Worm (Caenorhabditis elegans) whole organism, young adult: ENCODE results near the gene sma-4.

Experiments used
- B0261.1 ChIP-seq: sonication (generic microtip); optimal IDR thresholded peaks from 2 replicates; lab custom pipeline; 2016; ENCODE audit warnings: mild to moderate bottlenecking, missing genetic modification characterization, moderate library complexity, missing compliant biosample characterization
- B0336.3 ChIP-seq: fragments of 200-800 bp; sonication (Bioruptor generic); IDR thresholded peaks from 2 replicates; pipeline ENCODE4 v1.3.6; 2022; ENCODE audit warnings: missing genetic modification characterization, missing compliant biosample characterization
- C17E4.6 ChIP-seq: fragments of 200-800 bp; sonication (Bioruptor generic); IDR thresholded peaks from 2 replicates; pipeline ENCODE4 v1.3.6; 2022; ENCODE audit warnings: missing genetic modification reagents, missing genetic modification characterization, missing compliant biosample characterization
- D2030.7 ChIP-seq: fragments of 200-800 bp; sonication (Bioruptor generic); IDR thresholded peaks from 2 replicates; pipeline ENCODE4 v1.3.6; 2022; ENCODE audit warnings: missing genetic modification reagents, missing genetic modification characterization, missing compliant biosample characterization
- F23B12.7 ChIP-seq: sonication (generic microtip); optimal IDR thresholded peaks from 2 replicates; lab custom pipeline; 2017; ENCODE audit warnings: missing genetic modification characterization, mild to moderate bottlenecking, missing compliant biosample characterization, antibody characterized with exemption, moderate library complexity; ENCODE audit not compliant: insufficient read depth
- F37B4.10 ChIP-seq: fragments of 200-800 bp; sonication (Bioruptor generic); IDR thresholded peaks from 2 replicates; pipeline ENCODE4 v1.3.6; 2022; ENCODE audit warnings: missing genetic modification characterization, missing compliant biosample characterization
- F49E8.2 ChIP-seq: sonication (generic microtip); optimal IDR thresholded peaks from 3 replicates; lab custom pipeline; 2017; ENCODE audit warnings: missing genetic modification characterization, mild to moderate bottlenecking, missing compliant biosample characterization, antibody characterized with exemption, moderate library complexity; ENCODE audit not compliant: insufficient read depth
- F52B5.7 ChIP-seq: sonication (generic microtip); optimal IDR thresholded peaks from 2 replicates; lab custom pipeline; 2016; ENCODE audit warnings: mild to moderate bottlenecking, missing genetic modification characterization, missing compliant biosample characterization
- K11D2.4 ChIP-seq: fragments of 200-800 bp; sonication (Bioruptor generic); IDR thresholded peaks from 2 replicates; pipeline ENCODE4 v1.3.6; 2022; ENCODE audit warnings: missing genetic modification reagents, missing genetic modification characterization, missing compliant biosample characterization
- T07F8.4 ChIP-seq: sonication (generic microtip); optimal IDR thresholded peaks from 2 replicates; lab custom pipeline; 2016; ENCODE audit warnings: mild to moderate bottlenecking, missing genetic modification characterization, moderate library complexity, missing compliant biosample characterization
- Y53G8AR.9 ChIP-seq: fragments of 200-800 bp; sonication (Bioruptor generic); conservative IDR thresholded peaks from 2 replicates; pipeline ENCODE4 v1.3.6; 2022; ENCODE audit warnings: missing genetic modification reagents, missing genetic modification characterization, missing compliant biosample characterization
- Y56A3A.18 ChIP-seq: fragments of 200-800 bp; sonication (Bioruptor generic); IDR thresholded peaks from 2 replicates; pipeline ENCODE4 v1.3.6; 2022; ENCODE audit warnings: missing genetic modification reagents, missing genetic modification characterization, missing compliant biosample characterization
- akir-1 ChIP-seq: fragments of 200-800 bp; sonication (Bioruptor generic); optimal IDR thresholded peaks from 2 replicates; lab custom pipeline; 2018; ENCODE audit warnings: mild to moderate bottlenecking, missing genetic modification characterization, moderate library complexity, missing compliant biosample characterization
- aptf-3 ChIP-seq: fragments of 200-800 bp; sonication (Bioruptor generic); IDR thresholded peaks from 2 replicates; pipeline ENCODE4 v1.3.6; 2022; ENCODE audit warnings: missing genetic modification characterization, missing compliant biosample characterization
- atf-7 ChIP-seq: sonication (generic microtip); optimal IDR thresholded peaks from 2 replicates; lab custom pipeline; 2017; ENCODE audit warnings: mild to moderate bottlenecking, missing genetic modification characterization, missing compliant biosample characterization
- attf-3 ChIP-seq: fragments of 200-800 bp; sonication (Bioruptor generic); conservative IDR thresholded peaks from 2 replicates; pipeline ENCODE4 v1.3.6; 2022; ENCODE audit warnings: missing genetic modification reagents, missing genetic modification characterization, missing compliant biosample characterization
- attf-5 ChIP-seq: fragments of 200-800 bp; sonication (Bioruptor generic); optimal IDR thresholded peaks from 2 replicates; lab custom pipeline; 2018; ENCODE audit warnings: mild to moderate bottlenecking, missing genetic modification characterization, missing compliant biosample characterization
- bed-2 ChIP-seq: fragments of 200-800 bp; sonication (Bioruptor generic); IDR thresholded peaks from 2 replicates; pipeline ENCODE4 v1.3.6; 2022; ENCODE audit warnings: missing genetic modification reagents, missing genetic modification characterization, missing compliant biosample characterization
- ceh-27 ChIP-seq: fragments of 200-800 bp; sonication (Bioruptor generic); optimal IDR thresholded peaks from 2 replicates; lab custom pipeline; 2018; ENCODE audit warnings: mild to moderate bottlenecking, missing genetic modification characterization, moderate library complexity, missing compliant biosample characterization
- ceh-58 ChIP-seq: fragments of 200-800 bp; sonication (Bioruptor generic); IDR thresholded peaks from 2 replicates; pipeline ENCODE4 v1.3.6; 2022; ENCODE audit warnings: missing genetic modification characterization, missing compliant biosample characterization
- dpl-1 ChIP-seq: fragments of 150-350 bp; optimal IDR thresholded peaks from 2 replicates; lab custom pipeline; 2014; ENCODE audit warnings: missing biosample characterization, missing genetic modification reagents, missing genetic modification characterization
- egl-44 ChIP-seq: fragments of 200-800 bp; sonication (Bioruptor generic); IDR thresholded peaks from 2 replicates; pipeline ENCODE4 v1.3.6; 2022; ENCODE audit warnings: missing genetic modification reagents, missing genetic modification characterization, missing compliant biosample characterization
- ekl-4 ChIP-seq: fragments of 200-800 bp; sonication (Bioruptor generic); IDR thresholded peaks from 2 replicates; pipeline ENCODE4 v1.3.6; 2022; ENCODE audit warnings: missing genetic modification reagents, missing genetic modification characterization, missing compliant biosample characterization
- him-1 ChIP-seq: sonication (generic microtip); optimal IDR thresholded peaks from 2 replicates; lab custom pipeline; 2016; ENCODE audit warnings: missing genotype, missing genetic modification reagents, missing genetic modification characterization, missing compliant biosample characterization
- hmg-1.2 ChIP-seq: fragments of 200-800 bp; sonication (Bioruptor generic); IDR thresholded peaks from 2 replicates; pipeline ENCODE4 v1.3.6; 2022; ENCODE audit warnings: missing genetic modification reagents, missing genetic modification characterization, missing compliant biosample characterization
- hmg-20 ChIP-seq: fragments of 200-800 bp; sonication (Bioruptor generic); IDR thresholded peaks from 2 replicates; pipeline ENCODE4 v1.3.6; 2022; ENCODE audit warnings: missing genetic modification reagents, missing genetic modification characterization, missing compliant biosample characterization
- let-526 ChIP-seq: fragments of 200-800 bp; sonication (Bioruptor generic); IDR thresholded peaks from 2 replicates; pipeline ENCODE4 v1.3.6; 2022; ENCODE audit warnings: missing genetic modification reagents, missing genetic modification characterization, missing compliant biosample characterization
- lin-35 ChIP-seq, 3 experiments: fragments of 150-350 bp in 2 of 3; sonication (generic microtip) in 1 of 3; optimal IDR thresholded peaks; 2 replicates each; lab custom pipeline; 2014 to 2018; ENCODE audit warnings: missing biosample characterization in 3 of 3, missing genetic modification characterization in 3 of 3, missing genetic modification reagents in 3 of 3
- lsl-1 ChIP-seq: fragments of 200-800 bp; sonication (Bioruptor generic); optimal IDR thresholded peaks from 2 replicates; lab custom pipeline; 2018; ENCODE audit warnings: mild to moderate bottlenecking, missing genetic modification characterization, moderate library complexity, missing compliant biosample characterization
- mcd-1 ChIP-seq: fragments of 200-800 bp; sonication (Bioruptor generic); IDR thresholded peaks from 2 replicates; pipeline ENCODE4 v1.3.6; 2022; ENCODE audit warnings: missing genetic modification reagents, missing genetic modification characterization, missing compliant biosample characterization
- mxl-1 ChIP-seq: sonication (generic microtip); optimal IDR thresholded peaks from 2 replicates; lab custom pipeline; 2016; ENCODE audit warnings: missing genetic modification characterization, missing compliant biosample characterization
- nfya-2 ChIP-seq: fragments of 200-800 bp; sonication (Bioruptor generic); IDR thresholded peaks from 2 replicates; pipeline ENCODE4 v1.3.6; 2022; ENCODE audit warnings: missing genetic modification reagents, missing genetic modification characterization, missing compliant biosample characterization
- nfyb-1 ChIP-seq: fragments of 200-800 bp; sonication (Bioruptor generic); IDR thresholded peaks from 2 replicates; pipeline ENCODE4 v1.3.6; 2022; ENCODE audit warnings: missing genetic modification reagents, missing genetic modification characterization, missing compliant biosample characterization
- nhr-120 ChIP-seq: fragments of 200-800 bp; sonication (Bioruptor generic); IDR thresholded peaks from 2 replicates; pipeline ENCODE4 v1.3.6; 2022; ENCODE audit warnings: missing genetic modification characterization, missing compliant biosample characterization
- nhr-27 ChIP-seq: fragments of 200-800 bp; sonication (Bioruptor generic); optimal IDR thresholded peaks from 2 replicates; lab custom pipeline; 2018; ENCODE audit warnings: mild to moderate bottlenecking, missing genetic modification characterization, moderate library complexity, missing compliant biosample characterization
- nhr-90 ChIP-seq: sonication (generic microtip); optimal IDR thresholded peaks from 2 replicates; lab custom pipeline; 2016; ENCODE audit warnings: missing genotype, mild to moderate bottlenecking, missing genetic modification characterization, missing compliant biosample characterization
- rec-8 ChIP-seq, 2 experiments: sonication (generic microtip); optimal IDR thresholded peaks; 2 replicates each; lab custom pipeline; 2016; ENCODE audit warnings: mild to moderate bottlenecking in 2 of 2, missing genetic modification characterization in 2 of 2, missing genetic modification reagents in 2 of 2, missing genotype in 2 of 2, missing biosample characterization in 1 of 2, missing compliant biosample characterization in 1 of 2, moderate library complexity in 1 of 2
- sdz-38 ChIP-seq: sonication (generic microtip); optimal IDR thresholded peaks from 2 replicates; lab custom pipeline; 2016; ENCODE audit warnings: missing genotype, missing genetic modification characterization, missing compliant biosample characterization
- snpc-4 ChIP-seq, 5 experiments: fragments of 150-350 bp in 1 of 5; sonication (generic microtip) in 4 of 5; optimal IDR thresholded peaks; 2 replicates each; lab custom pipeline; 2014 to 2018; ENCODE audit warnings: missing genetic modification characterization in 5 of 5, missing biosample characterization in 3 of 5, antibody characterized with exemption in 2 of 5, mild to moderate bottlenecking in 2 of 5, missing compliant biosample characterization in 2 of 5, missing genotype in 2 of 5, moderate library complexity in 2 of 5, missing genetic modification reagents in 1 of 5
- somi-1 ChIP-seq: fragments of 200-800 bp; sonication (Bioruptor generic); optimal IDR thresholded peaks from 2 replicates; lab custom pipeline; 2018; ENCODE audit warnings: mild to moderate bottlenecking, missing genetic modification characterization, missing compliant biosample characterization
- tbp1 ChIP-seq: fragments of 200-800 bp; sonication (Bioruptor generic); optimal IDR thresholded peaks from 2 replicates; lab custom pipeline; 2018; ENCODE audit warnings: mild to moderate bottlenecking, missing genetic modification characterization, missing compliant biosample characterization
- unc-130 ChIP-seq: sonication (generic microtip); optimal IDR thresholded peaks from 2 replicates; lab custom pipeline; 2016; ENCODE audit warnings: missing genetic modification reagents, missing genetic modification characterization, missing compliant biosample characterization
- zfh-2 ChIP-seq: fragments of 200-800 bp; sonication (Bioruptor generic); conservative IDR thresholded peaks from 2 replicates; pipeline ENCODE4 v1.3.6; 2022; ENCODE audit warnings: missing genetic modification reagents, missing genetic modification characterization, missing compliant biosample characterization
- zim-3 ChIP-seq: sonication (generic microtip); optimal IDR thresholded peaks from 2 replicates; lab custom pipeline; 2017; ENCODE audit warnings: mild to moderate bottlenecking, missing genetic modification characterization, moderate library complexity, missing compliant biosample characterization
- ztf-22 ChIP-seq: fragments of 200-800 bp; sonication (Bioruptor generic); optimal IDR thresholded peaks from 2 replicates; lab custom pipeline; 2018; ENCODE audit warnings: mild to moderate bottlenecking, missing genetic modification characterization, moderate library complexity, missing compliant biosample characterization
- ztf-25 ChIP-seq: fragments of 200-800 bp; sonication (Bioruptor generic); IDR thresholded peaks from 2 replicates; pipeline ENCODE4 v1.3.6; 2022; ENCODE audit warnings: missing genetic modification reagents, missing genetic modification characterization, missing compliant biosample characterization
- ztf-26 ChIP-seq: sonication (generic microtip); optimal IDR thresholded peaks from 2 replicates; lab custom pipeline; 2017; ENCODE audit warnings: missing genetic modification characterization, missing compliant biosample characterization
- ztf-28 ChIP-seq: fragments of 200-800 bp; sonication (Bioruptor generic); IDR thresholded peaks from 2 replicates; pipeline ENCODE4 v1.3.6; 2022; ENCODE audit warnings: missing genetic modification reagents, missing genetic modification characterization, missing compliant biosample characterization
- ztf-3 ChIP-seq: fragments of 200-800 bp; sonication (Bioruptor generic); optimal IDR thresholded peaks from 2 replicates; lab custom pipeline; 2018; ENCODE audit warnings: mild to moderate bottlenecking, missing genetic modification characterization, missing compliant biosample characterization

sma-4 gene

ce11 chrIII:5769726-5770235, 46.3 kb upstream of the sma-4 start, which contains the start of gene cutl-23 (continued):
- TF ChIP-seq F23B12.7: peak; percentile 18
- TF ChIP-seq nfya-2 (GFP tag; lab: Robert Waterston, UW): no peak
- no peak for TF ChIP-seq ztf-3 (GFP tag; lab: Kevin White, UChicago)
- TF ChIP-seq ceh-58 (GFP tag; lab: Robert Waterston, UW): no peak
- TF ChIP-seq atf-7 (tag; lab: Kevin White, UChicago): peak; percentile 22
- TF ChIP-seq ztf-26 (tag; lab: Kevin White, UChicago): peak; percentile 35
- TF ChIP-seq zfh-2 (GFP tag; lab: Robert Waterston, UW): peak; percentile 37; the same call in 1 of the 2 replicates
- TF ChIP-seq hmg-20: no peak
- no peak for TF ChIP-seq ztf-28
- no peak for TF ChIP-seq egl-44 (GFP tag; lab: Robert Waterston, UW)
- peak; percentile 55 to 71 for TF ChIP-seq rec-8 (tag; optimal IDR thresholded peaks at IDR 0.05; lab: Kevin White, UChicago)
- no peak for TF ChIP-seq F37B4.10 (GFP tag; lab: Robert Waterston, UW)
- TF ChIP-seq Y56A3A.18 (GFP tag; lab: Robert Waterston, UW): 0 out of 2 replicates have a peak, but pooled peaks have one; percentile 28
- TF ChIP-seq somi-1 (GFP tag; lab: Kevin White, UChicago): no peak
- peak; percentile 44 for TF ChIP-seq attf-5 (GFP tag; lab: Kevin White, UChicago)
- peak; percentile 34 for TF ChIP-seq unc-130
- no peak for TF ChIP-seq B0336.3
- no peak for TF ChIP-seq snpc-4 (GFP tag; optimal IDR thresholded peaks at IDR 0.05; lab: Kevin White, UChicago)
- peak in 2 of 4 experiments; percentile 16 to 37 for TF ChIP-seq snpc-4 (tag; optimal IDR thresholded peaks at IDR 0.05; lab: Kevin White, UChicago)
- TF ChIP-seq lsl-1 (GFP tag; lab: Kevin White, UChicago): peak; percentile 15
- no peak for TF ChIP-seq akir-1
- peak; percentile 66; the same call in 1 of the 2 replicates for TF ChIP-seq ekl-4 (GFP tag; lab: Robert Waterston, UW)
- TF ChIP-seq K11D2.4 (GFP tag; lab: Robert Waterston, UW): no peak
- no peak for TF ChIP-seq C17E4.6
- TF ChIP-seq nhr-27 (tag; lab: Kevin White, UChicago): no peak
- TF ChIP-seq dpl-1: no peak
- no peak for TF ChIP-seq bed-2 (GFP tag; lab: Robert Waterston, UW)
- peak; percentile 67 for TF ChIP-seq nfyb-1
- TF ChIP-seq sdz-38 (tag; lab: Kevin White, UChicago): no peak
- peak in 1 of 3 experiments; percentile 31 for TF ChIP-seq lin-35 (GFP tag; optimal IDR thresholded peaks at IDR 0.05; lab: Kevin White, UChicago)
- peak; percentile 87 for TF ChIP-seq B0261.1
- TF ChIP-seq ceh-27: peak; percentile 13
- TF ChIP-seq Y53G8AR.9 (GFP tag; lab: Robert Waterston, UW): no peak
- no peak for TF ChIP-seq ztf-22 (GFP tag; lab: Kevin White, UChicago)
- 0 out of 2 replicates have a peak, but pooled peaks have one; percentile 19 for TF ChIP-seq mcd-1
- peak; percentile 59 for TF ChIP-seq T07F8.4 (tag; lab: Kevin White, UChicago)
- TF ChIP-seq nhr-120 (GFP tag; lab: Robert Waterston, UW): no peak
- TF ChIP-seq mxl-1 (tag; lab: Kevin White, UChicago): peak; percentile 41
- no peak for TF ChIP-seq let-526 (GFP tag; lab: Robert Waterston, UW)

ce11 chrIII:5782080-5782479, 34.0 kb upstream of the sma-4 start:
- TF ChIP-seq nhr-90 (peak; percentile 18), attf-3 (GFP tag; lab: Robert Waterston, UW) (0 out of 2 replicates have a peak, but pooled peaks have one; percentile 60), tbp1 (GFP tag; lab: Kevin White, UChicago) (peak; percentile 85), aptf-3 (no peak), hmg-1.2 (peak; percentile 28; the same call in 1 of the 2 replicates), F49E8.2 (tag; lab: Kevin White, UChicago) (peak; percentile 38), him-1 (tag; lab: Kevin White, UChicago) (peak; percentile 13), F52B5.7 (tag; lab: Kevin White, UChicago) (no peak), B0261.1 (peak; percentile 62), D2030.7 (GFP tag; lab: Robert Waterston, UW) (peak; percentile 38; the same call in 1 of the 2 replicates), ztf-25 (0 out of 2 replicates have a peak, but pooled peaks have one; percentile 62), zim-3 (tag; lab: Kevin White, UChicago) (no peak)
